Fruit fly (Drosophila melanogaster): ENCODE results near the gene CG34332.
"Not testable (repeated sequence)": the region's sequence is repeated elsewhere in the genome, so short reads cannot be mapped to it uniquely, and the experiment has no call there.

Gene CG34332

dm6 chrX:20129554-20129953 is 11.3 kb upstream of the CG34332 start:
- peak; percentile 58; the same call in 2 of the 3 replicates for TF ChIP-seq CG4496 (GFP tag; IDR thresholded peaks at IDR 0.05)
- TF ChIP-seq Ets98B (GFP tag; IDR thresholded peaks at IDR 0.05), result peak; percentile 62; the same call in 1 of the 2 replicates
- TF ChIP-seq CG12605 (GFP tag; IDR thresholded peaks at IDR 0.05), result 0 out of 2 replicates have a peak, but pooled peaks have one; percentile 25
- no peak for TF ChIP-seq CG8159 (tag; optimal IDR thresholded peaks at IDR 0.05)
- TF ChIP-seq CG9948 (tag; optimal IDR thresholded peaks at IDR 0.05), result no peak
- no peak for TF ChIP-seq CG34367 (tag; optimal IDR thresholded peaks at IDR 0.05)
- no peak for TF ChIP-seq CG32121 (GFP tag; IDR thresholded peaks at IDR 0.05)
- no peak for TF ChIP-seq Snoo (tag; optimal IDR thresholded peaks at IDR 0.05)

dm6 chrX:20130486-20130885 is 10.3 kb upstream of the CG34332 start:
- TF ChIP-seq Snoo (tag; optimal IDR thresholded peaks at IDR 0.05), result no peak
- TF ChIP-seq Ets98B (GFP tag; IDR thresholded peaks at IDR 0.05), result peak; percentile 45; the same call in 1 of the 2 replicates
- peak; percentile 66 for TF ChIP-seq CG8301 (tag; optimal IDR thresholded peaks at IDR 0.05)
- TF ChIP-seq rn (GFP tag; IDR thresholded peaks at IDR 0.05), result no peak
- 0 out of 2 replicates have a peak, but pooled peaks have one; percentile 18 for TF ChIP-seq CG12605 (GFP tag; IDR thresholded peaks at IDR 0.05)
- TF ChIP-seq CG8159 (tag; optimal IDR thresholded peaks at IDR 0.05), result no peak
- TF ChIP-seq CG4496 (GFP tag; IDR thresholded peaks at IDR 0.05), result peak; percentile 70
- TF ChIP-seq Pif1A (GFP tag; optimal IDR thresholded peaks at IDR 0.05), result peak; percentile 42
- TF ChIP-seq gl (tag; optimal IDR thresholded peaks at IDR 0.05), result no peak
- TF ChIP-seq CG10348 (GFP tag; IDR thresholded peaks at IDR 0.05), result no peak
- TF ChIP-seq fd96Ca (GFP tag; IDR thresholded peaks at IDR 0.05), result peak; percentile 37; the same call in 1 of the 3 replicates
- peak; percentile 4 for TF ChIP-seq Pif1B (GFP tag; optimal IDR thresholded peaks at IDR 0.05)
- no peak for TF ChIP-seq CG13204 (GFP tag; optimal IDR thresholded peaks at IDR 0.05)
- peak; percentile 14 for TF ChIP-seq CG9948 (tag; optimal IDR thresholded peaks at IDR 0.05)
- no peak for TF ChIP-seq D1 (tag; optimal IDR thresholded peaks at IDR 0.05)
- no peak for TF ChIP-seq CG15710 (tag; optimal IDR thresholded peaks at IDR 0.05)
- no peak for TF ChIP-seq CG34367 (tag; optimal IDR thresholded peaks at IDR 0.05)
- no peak for TF ChIP-seq EcR (GFP tag; optimal IDR thresholded peaks at IDR 0.05)
- TF ChIP-seq CG32121 (GFP tag; IDR thresholded peaks at IDR 0.05), result peak; percentile 66
- TF ChIP-seq CG17806 (tag; optimal IDR thresholded peaks at IDR 0.05), result no peak
- peak; percentile 75 for TF ChIP-seq CG14655 (GFP tag; optimal IDR thresholded peaks at IDR 0.05)

dm6 chrX:20133432-20133831 is 7.4 kb upstream of the CG34332 start, which contains the start of gene CG15322:
TSS of gene CG15322 (plus strand) at chrX:20133579.
- TF ChIP-seq CG12605 (GFP tag; IDR thresholded peaks at IDR 0.05), result no peak
- no peak for TF ChIP-seq CG13204 (GFP tag; optimal IDR thresholded peaks at IDR 0.05)
- TF ChIP-seq Snoo (tag; optimal IDR thresholded peaks at IDR 0.05), result no peak
- TF ChIP-seq EcR (GFP tag; optimal IDR thresholded peaks at IDR 0.05), result no peak
- TF ChIP-seq CG17806 (tag; optimal IDR thresholded peaks at IDR 0.05), result no peak
- no peak for TF ChIP-seq CG4496 (GFP tag; IDR thresholded peaks at IDR 0.05)
- TF ChIP-seq CG8159 (tag; optimal IDR thresholded peaks at IDR 0.05), result no peak
- TF ChIP-seq CG15710 (tag; optimal IDR thresholded peaks at IDR 0.05), result no peak
- no peak for TF ChIP-seq Ets98B (GFP tag; IDR thresholded peaks at IDR 0.05)
- TF ChIP-seq D1 (tag; optimal IDR thresholded peaks at IDR 0.05), result no peak
- no peak for TF ChIP-seq CG34367 (tag; optimal IDR thresholded peaks at IDR 0.05)

- no peak for TF ChIP-seq Pif1B (GFP tag; optimal IDR thresholded peaks at IDR 0.05)
- no peak for TF ChIP-seq Snoo (tag; optimal IDR thresholded peaks at IDR 0.05)
- no peak for TF ChIP-seq EcR (GFP tag; optimal IDR thresholded peaks at IDR 0.05)
- no peak for TF ChIP-seq CG4496 (GFP tag; IDR thresholded peaks at IDR 0.05)
Measured at dm6 chrX:20139493-20139892, 1.3 kb upstream of the CG34332 start, which contains the start of gene CG42583. TSS of gene CG42583 (plus strand) at chrX:20139793.

- not testable (repeated sequence) for TF ChIP-seq CG14655 (GFP tag; optimal IDR thresholded peaks at IDR 0.05); gl (tag; optimal IDR thresholded peaks at IDR 0.05); Snoo (tag; optimal IDR thresholded peaks at IDR 0.05)
Measured at dm6 chrX:20143088-20143487, 2.3 kb downstream of the CG34332 start, which contains the start of gene Or19a. TSS of gene Or19a (minus strand) at chrX:20143188.

dm6 chrX:20147693-20148174 is 6.9 kb downstream of the CG34332 start, which contains the start of gene aspr:
TSS of gene aspr (plus strand) at chrX:20148124.
- TF ChIP-seq CG12605 (GFP tag; IDR thresholded peaks at IDR 0.05), result no peak
- TF ChIP-seq Pif1B (GFP tag; optimal IDR thresholded peaks at IDR 0.05), result no peak
- no peak for TF ChIP-seq Ets98B (GFP tag; IDR thresholded peaks at IDR 0.05)
- no peak for TF ChIP-seq EcR (GFP tag; optimal IDR thresholded peaks at IDR 0.05)
- no peak for TF ChIP-seq Snoo (tag; optimal IDR thresholded peaks at IDR 0.05)
- TF ChIP-seq CG10348 (GFP tag; IDR thresholded peaks at IDR 0.05), result no peak
- peak; percentile 25 for TF ChIP-seq Pif1A (GFP tag; optimal IDR thresholded peaks at IDR 0.05)
- TF ChIP-seq CG32121 (GFP tag; IDR thresholded peaks at IDR 0.05), result no peak
- no peak for TF ChIP-seq D1 (tag; optimal IDR thresholded peaks at IDR 0.05)
- peak; percentile 56 for TF ChIP-seq CG15710 (tag; optimal IDR thresholded peaks at IDR 0.05)
- no peak for TF ChIP-seq fd96Ca (GFP tag; IDR thresholded peaks at IDR 0.05)
- TF ChIP-seq CG4496 (GFP tag; IDR thresholded peaks at IDR 0.05), result no peak
- TF ChIP-seq CG14655 (GFP tag; optimal IDR thresholded peaks at IDR 0.05), result peak; percentile 28
- no peak for TF ChIP-seq gl (tag; optimal IDR thresholded peaks at IDR 0.05)
- peak; percentile 63 for TF ChIP-seq CG8159 (tag; optimal IDR thresholded peaks at IDR 0.05)
- peak; percentile 47 for TF ChIP-seq CG17806 (tag; optimal IDR thresholded peaks at IDR 0.05)
- no peak for TF ChIP-seq rn (GFP tag; IDR thresholded peaks at IDR 0.05)
- TF ChIP-seq CG8301 (tag; optimal IDR thresholded peaks at IDR 0.05), result no peak
- peak; percentile 52 for TF ChIP-seq CG9948 (tag; optimal IDR thresholded peaks at IDR 0.05)
- TF ChIP-seq CG13204 (GFP tag; optimal IDR thresholded peaks at IDR 0.05), result no peak
- no peak for TF ChIP-seq CG34367 (tag; optimal IDR thresholded peaks at IDR 0.05)
